Fruit fly (Drosophila melanogaster): ENCODE measurements around the gene TORIP.

The TORIP gene

DNA sequence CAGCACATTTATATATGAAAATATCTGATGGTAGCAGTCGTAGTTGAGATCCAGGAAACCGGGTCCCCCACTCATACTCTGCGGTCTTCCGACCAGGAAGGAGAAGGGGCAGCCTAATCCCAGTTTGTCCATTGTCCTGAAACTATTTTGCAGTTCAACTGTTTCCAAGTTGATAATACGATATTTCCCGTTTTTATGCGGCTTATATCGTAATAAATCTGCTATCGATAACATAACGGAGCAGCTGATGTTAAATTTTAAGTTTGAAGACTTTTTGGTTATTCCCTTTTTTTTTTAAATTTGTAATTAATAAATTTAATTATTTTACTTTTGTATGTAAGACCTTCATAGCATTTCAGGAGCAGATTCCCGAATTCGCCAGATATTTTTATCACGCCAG lies 3.8 kb downstream of the TORIP start, which contains the start of gene CG14102 (continued):
- TF ChIP-seq Side (GFP tag; optimal IDR thresholded peaks at IDR 0.05) (no peak), Dek (tag; optimal IDR thresholded peaks at IDR 0.05) (no peak), CG5245 (GFP tag; optimal IDR thresholded peaks at IDR 0.05) (no peak), jigr1 (GFP tag; IDR thresholded peaks at IDR 0.05) (no peak), hth (optimal IDR thresholded peaks at IDR 0.05) (no peak), chinmo (GFP tag; IDR thresholded peaks at IDR 0.05; ENCODE audit: partially characterized antibody) (no peak), Tbp (GFP tag; optimal IDR thresholded peaks at IDR 0.05) (no peak), Opbp (GFP tag; IDR thresholded peaks at IDR 0.05; ENCODE audit: partially characterized antibody) (peak; percentile 50; the same call in 1 of the 3 replicates), CG16863 (GFP tag; optimal IDR thresholded peaks at IDR 0.05) (no peak), CG4404 (GFP tag; IDR thresholded peaks at IDR 0.05) (no peak), CG17328 (GFP tag; IDR thresholded peaks at IDR 0.05) (no peak), CHES-1-like (GFP tag; optimal IDR thresholded peaks at IDR 0.05) (no peak), CG10321 (GFP tag; IDR thresholded peaks at IDR 0.05) (no peak), hbn (GFP tag; IDR thresholded peaks at IDR 0.05; ENCODE audit: partially characterized antibody) (peak; percentile 70), mld (GFP tag; IDR thresholded peaks at IDR 0.05; ENCODE audit: partially characterized antibody) (0 out of 3 replicates have a peak, but pooled peaks have one; percentile 9), C15 (GFP tag; IDR thresholded peaks at IDR 0.05) (no peak), Abd-B (GFP tag; optimal IDR thresholded peaks at IDR 0.05) (no peak), eve (GFP tag; optimal IDR thresholded peaks at IDR 0.05) (no peak), CG7839 (tag; optimal IDR thresholded peaks at IDR 0.05) (no peak), tgo (GFP tag; IDR thresholded peaks at IDR 0.05) (no peak), Gsc (GFP tag; IDR thresholded peaks at IDR 0.05) (no peak), crc (GFP tag; optimal IDR thresholded peaks at IDR 0.05) (no peak), sna (GFP tag; IDR thresholded peaks at IDR 0.05; ENCODE audit: partially characterized antibody) (peak; percentile 63; the same call in 1 of the 2 replicates), Dll (GFP tag; IDR thresholded peaks at IDR 0.05; ENCODE audit: partially characterized antibody) (peak; percentile 78), CG10543 (GFP tag; optimal IDR thresholded peaks at IDR 0.05) (no peak), dan (GFP tag; IDR thresholded peaks at IDR 0.05) (no peak), CG16813 (GFP tag; IDR thresholded peaks at IDR 0.05; ENCODE audit: partially characterized antibody) (peak; percentile 54; the same call in 2 of the 3 replicates), CG2116 (GFP tag; optimal IDR thresholded peaks at IDR 0.05) (peak; percentile 51), Doc3 (GFP tag; IDR thresholded peaks at IDR 0.05; ENCODE audit: partially characterized antibody) (peak; percentile 62), pzg (GFP tag; optimal IDR thresholded peaks at IDR 0.05) (peak; percentile 7), BEAF-32 (GFP tag; optimal IDR thresholded peaks at IDR 0.05) (peak; percentile 61), vnd (GFP tag; IDR thresholded peaks at IDR 0.05; ENCODE audit: partially characterized antibody) (peak; percentile 35; the same call in 1 of the 3 replicates), CG14667 (GFP tag; IDR thresholded peaks at IDR 0.05) (no peak), D (optimal IDR thresholded peaks at IDR 0.05) (no peak), D (GFP tag; optimal IDR thresholded peaks at IDR 0.05) (no peak), CG14965 (GFP tag; optimal IDR thresholded peaks at IDR 0.05; ENCODE audit: borderline replicate concordance) (no peak), repo (GFP tag; optimal IDR thresholded peaks at IDR 0.05) (no peak), bbx (GFP tag; IDR thresholded peaks at IDR 0.05; ENCODE audit: partially characterized antibody) (peak; percentile 27; the same call in 1 of the 2 replicates), CG30020 (tag; optimal IDR thresholded peaks at IDR 0.05) (no peak), crp (GFP tag; optimal IDR thresholded peaks at IDR 0.05) (peak in 1 of 2 experiments; percentile 72), bab2 (GFP tag; optimal IDR thresholded peaks at IDR 0.05) (no peak), Dp (GFP tag; optimal IDR thresholded peaks at IDR 0.05) (peak; percentile 17), CG12219 (GFP tag; optimal IDR thresholded peaks at IDR 0.05) (no peak), Adf1 (GFP tag; IDR thresholded peaks at IDR 0.05) (no peak), Pdp1 (GFP tag; optimal IDR thresholded peaks at IDR 0.05) (no peak), CG34224 (GFP tag; IDR thresholded peaks at IDR 0.05; ENCODE audit: partially characterized antibody) (peak; percentile 85), Sox102F (GFP tag; optimal IDR thresholded peaks at IDR 0.05) (no peak), CG11085 (GFP tag; IDR thresholded peaks at IDR 0.05) (no peak), CG3838 (GFP tag; optimal IDR thresholded peaks at IDR 0.05) (no peak), CG10147 (GFP tag; optimal IDR thresholded peaks at IDR 0.05) (no peak)
